Worm (Caenorhabditis elegans) whole organism, young adult: ENCODE results near the gene F07H5.7.
A peak's percentile ranks its signal among the peaks of the same experiment; 100 is the strongest.

ENCODE experiments used
- B0019.2 ChIP-seq: fragments of 200-800 bp; sonication (Bioruptor generic); conservative IDR thresholded peaks from 2 replicates; pipeline ENCODE4 v1.3.6; 2022; ENCODE audit warnings: missing genetic modification reagents, missing genetic modification characterization, missing compliant biosample characterization
- B0035.1 ChIP-seq: sonication (generic microtip); optimal IDR thresholded peaks from 2 replicates; lab custom pipeline; 2016; ENCODE audit warnings: missing genetic modification characterization, mild to moderate bottlenecking, missing compliant biosample characterization, missing genotype, missing genetic modification reagents
- F33H1.4 ChIP-seq: fragments of 200-800 bp; sonication (Bioruptor generic); IDR thresholded peaks from 2 replicates; pipeline ENCODE4 v1.3.6; 2022; ENCODE audit warnings: missing genetic modification reagents, missing genetic modification characterization, missing compliant biosample characterization
- ama-1 ChIP-seq, 3 experiments: fragments of 150-350 bp in 1 of 3; sonication (generic microtip) in 2 of 3; optimal IDR thresholded peaks; 2 replicates each; lab custom pipeline; 2014 to 2018; ENCODE audit warnings: missing biosample characterization in 2 of 3, missing genetic modification characterization in 2 of 3, missing genetic modification reagents in 2 of 3
- ceh-40 ChIP-seq: fragments of 200-800 bp; sonication (Bioruptor generic); IDR thresholded peaks from 2 replicates; pipeline ENCODE4 v1.3.6; 2022; ENCODE audit warnings: missing genetic modification characterization, missing compliant biosample characterization
- dpff-1 ChIP-seq: sonication (generic microtip); optimal IDR thresholded peaks from 2 replicates; lab custom pipeline; 2017; ENCODE audit warnings: mild to moderate bottlenecking, missing genetic modification characterization, missing compliant biosample characterization
- dpl-1 ChIP-seq: fragments of 150-350 bp; optimal IDR thresholded peaks from 2 replicates; lab custom pipeline; 2014; ENCODE audit warnings: missing biosample characterization, missing genetic modification reagents, missing genetic modification characterization
- efl-1 ChIP-seq: fragments of 150-350 bp; optimal IDR thresholded peaks from 2 replicates; lab custom pipeline; 2014; ENCODE audit warnings: missing biosample characterization, missing genetic modification reagents, missing genetic modification characterization
- gei-17 ChIP-seq: fragments of 200-800 bp; sonication (Bioruptor generic); optimal IDR thresholded peaks from 2 replicates; lab custom pipeline; 2018; ENCODE audit warnings: mild to moderate bottlenecking, missing genetic modification characterization, missing compliant biosample characterization
- lag-1 ChIP-seq: fragments of 200-800 bp; sonication (Bioruptor generic); IDR thresholded peaks from 2 replicates; pipeline ENCODE4 v1.3.6; 2022; ENCODE audit warnings: missing genetic modification reagents, missing genetic modification characterization, missing compliant biosample characterization
- lir-1 ChIP-seq: fragments of 200-800 bp; sonication (Bioruptor generic); conservative IDR thresholded peaks from 2 replicates; pipeline ENCODE4 v1.3.6; 2022; ENCODE audit warnings: missing genetic modification reagents, missing genetic modification characterization, missing compliant biosample characterization
- pha-4 ChIP-seq: fragments of 150-350 bp; sonication (generic microtip); optimal IDR thresholded peaks from 2 replicates; lab custom pipeline; 2014; ENCODE audit warnings: missing biosample characterization, missing genetic modification reagents, missing genetic modification characterization
- snpc-4 ChIP-seq, 5 experiments: fragments of 150-350 bp in 1 of 5; sonication (generic microtip) in 4 of 5; optimal IDR thresholded peaks; 2 replicates each; lab custom pipeline; 2014 to 2018; ENCODE audit warnings: missing genetic modification characterization in 5 of 5, missing biosample characterization in 3 of 5, antibody characterized with exemption in 2 of 5, mild to moderate bottlenecking in 2 of 5, missing compliant biosample characterization in 2 of 5, missing genotype in 2 of 5, moderate library complexity in 2 of 5, missing genetic modification reagents in 1 of 5
- unc-130 ChIP-seq: sonication (generic microtip); optimal IDR thresholded peaks from 2 replicates; lab custom pipeline; 2016; ENCODE audit warnings: missing genetic modification reagents, missing genetic modification characterization, missing compliant biosample characterization

ce11 chrII:8818978-8819896 lies 25.3 kb upstream of the F07H5.7 start, which contains the start of gene F46C5.10:
- no peak for TF ChIP-seq F33H1.4 (GFP tag; lab: Robert Waterston, UW)
- no peak for TF ChIP-seq efl-1 (GFP tag; lab: Kevin White, UChicago)
- TF ChIP-seq ama-1 (optimal IDR thresholded peaks at IDR 0.05; lab: Kevin White, UChicago): peak; percentile 56
- no peak for TF ChIP-seq ama-1 (GFP tag; optimal IDR thresholded peaks at IDR 0.05; lab: Kevin White, UChicago)
- TF ChIP-seq lag-1 (GFP tag; lab: Robert Waterston, UW): no peak
- TF ChIP-seq dpl-1 (GFP tag; lab: Kevin White, UChicago): no peak
- TF ChIP-seq pha-4 (tag; lab: Kevin White, UChicago): no peak
- no peak for TF ChIP-seq ceh-40 (GFP tag; lab: Robert Waterston, UW)
- TF ChIP-seq snpc-4 (GFP tag; optimal IDR thresholded peaks at IDR 0.05; lab: Kevin White, UChicago): no peak
- TF ChIP-seq snpc-4 (tag; optimal IDR thresholded peaks at IDR 0.05; lab: Kevin White, UChicago): no peak
- TF ChIP-seq B0019.2 (GFP tag; lab: Robert Waterston, UW): no peak
- no peak for TF ChIP-seq dpff-1 (tag; lab: Kevin White, UChicago)
- TF ChIP-seq gei-17 (GFP tag; lab: Kevin White, UChicago): no peak
- TF ChIP-seq B0035.1 (tag; lab: Kevin White, UChicago): no peak
- TF ChIP-seq lir-1 (GFP tag; lab: Robert Waterston, UW): no peak
- TF ChIP-seq unc-130 (GFP tag; lab: Kevin White, UChicago): no peak
